Fruit fly (Drosophila melanogaster) whole organism, embryonic: ENCODE measurements around the gene caz.
A peak's percentile ranks its signal among the peaks of the same experiment; 100 is the strongest.

ENCODE experiments used
- C15 ChIP-seq: fragments of 200-800 bp; sonication (Bioruptor generic); IDR thresholded peaks from 3 replicates; pipeline ENCODE4 v1.3.6; 2022; ENCODE audit warnings: missing biosample characterization, missing genetic modification characterization
- CG10209 ChIP-seq: fragments of 200-800 bp; sonication (Bioruptor generic); optimal IDR thresholded peaks from 3 replicates; lab custom pipeline; 2017; ENCODE audit warnings: missing biosample characterization, mild to moderate bottlenecking, missing genetic modification characterization, missing genetic modification reagents
- CG1024 ChIP-seq: fragments of 200-800 bp; sonication (Bioruptor generic); IDR thresholded peaks from 2 replicates; pipeline ENCODE4 v1.3.6; 2022; ENCODE audit warnings: missing biosample characterization, missing genetic modification characterization
- CG11085 ChIP-seq: fragments of 200-800 bp; sonication (Bioruptor generic); IDR thresholded peaks from 2 replicates; pipeline ENCODE4 v1.3.6; 2022; ENCODE audit warnings: missing biosample characterization, missing genetic modification characterization
- CG11398 ChIP-seq: fragments of 200-800 bp; sonication (Bioruptor generic); optimal IDR thresholded peaks from 2 replicates; lab custom pipeline; 2016; ENCODE audit warnings: missing biosample characterization, missing genetic modification characterization
- CG11696 ChIP-seq: fragments of 200-800 bp; sonication (Bioruptor generic); IDR thresholded peaks from 2 replicates; pipeline ENCODE4 v1.3.6; 2022; ENCODE audit warnings: missing biosample characterization, missing genetic modification characterization
- CG12155 ChIP-seq: fragments of 200-800 bp; sonication (Bioruptor generic); optimal IDR thresholded peaks from 3 replicates; lab custom pipeline; 2016; ENCODE audit warnings: missing biosample characterization, missing genetic modification characterization
- CG14667 ChIP-seq: fragments of 200-800 bp; sonication (Bioruptor generic); IDR thresholded peaks from 2 replicates; pipeline ENCODE4 v1.3.6; 2022; ENCODE audit warnings: missing biosample characterization, missing genetic modification characterization
- CG14860 ChIP-seq: fragments of 200-800 bp; sonication (Bioruptor generic); IDR thresholded peaks from 3 replicates; pipeline ENCODE4 v1.3.6; 2022; ENCODE audit warnings: missing biosample characterization, missing genetic modification characterization; ENCODE audit not compliant: partially characterized antibody
- CG17186 ChIP-seq: fragments of 200-800 bp; sonication (Bioruptor generic); optimal IDR thresholded peaks from 3 replicates; lab custom pipeline; 2017; ENCODE audit warnings: missing biosample characterization, missing genetic modification reagents, missing genetic modification characterization
- CG17359 ChIP-seq: fragments of 200-800 bp; sonication (Bioruptor generic); optimal IDR thresholded peaks from 3 replicates; lab custom pipeline; 2018; ENCODE audit warnings: missing biosample characterization, mild to moderate bottlenecking, missing genetic modification characterization, moderate library complexity
- CG31388 ChIP-seq: fragments of 200-800 bp; sonication (Bioruptor generic); optimal IDR thresholded peaks from 2 replicates; lab custom pipeline; 2016; ENCODE audit warnings: missing biosample characterization, missing genetic modification characterization
- CG6654 ChIP-seq: fragments of 200-800 bp; sonication (Bioruptor generic); optimal IDR thresholded peaks from 2 replicates; lab custom pipeline; 2017; ENCODE audit warnings: missing biosample characterization, mild to moderate bottlenecking, missing genetic modification characterization
- CG7963 ChIP-seq: fragments of 200-800 bp; sonication (Bioruptor generic); IDR thresholded peaks from 3 replicates; pipeline ENCODE4 v1.3.6; 2022; ENCODE audit warnings: missing biosample characterization, missing genetic modification characterization; ENCODE audit not compliant: partially characterized antibody
- CrebB ChIP-seq: fragments of 200-800 bp; sonication (Bioruptor generic); optimal IDR thresholded peaks from 3 replicates; lab custom pipeline; 2018; ENCODE audit warnings: missing biosample characterization, mild to moderate bottlenecking, missing genetic modification characterization
- H2.0 ChIP-seq: fragments of 200-800 bp; sonication (Bioruptor generic); IDR thresholded peaks from 2 replicates; pipeline ENCODE4 v1.3.6; 2022; ENCODE audit warnings: missing biosample characterization, missing genetic modification characterization
- HLH54F ChIP-seq: fragments of 200-800 bp; sonication (Bioruptor generic); optimal IDR thresholded peaks from 3 replicates; lab custom pipeline; 2016; ENCODE audit warnings: missing biosample characterization, missing genetic modification characterization
- Max ChIP-seq: fragments of 200-800 bp; sonication (Bioruptor generic); optimal IDR thresholded peaks from 2 replicates; lab custom pipeline; 2016; ENCODE audit warnings: missing biosample characterization, mild to moderate bottlenecking, missing genetic modification characterization
- Optix ChIP-seq: fragments of 200-800 bp; sonication (Bioruptor generic); IDR thresholded peaks from 3 replicates; pipeline ENCODE4 v1.3.6; 2022; ENCODE audit warnings: missing biosample characterization, missing genetic modification characterization
- PHDP ChIP-seq: fragments of 200-800 bp; sonication (Bioruptor generic); optimal IDR thresholded peaks from 3 replicates; lab custom pipeline; 2018; ENCODE audit warnings: missing biosample characterization, mild to moderate bottlenecking, missing genetic modification characterization, moderate library complexity
- Poxn ChIP-seq: fragments of 200-800 bp; sonication (Bioruptor generic); IDR thresholded peaks from 2 replicates; pipeline ENCODE4 v1.3.6; 2022; ENCODE audit warnings: missing biosample characterization, missing genetic modification characterization
- Rfx ChIP-seq: fragments of 200-800 bp; sonication (Bioruptor generic); IDR thresholded peaks from 2 replicates; pipeline ENCODE4 v1.3.6; 2022; ENCODE audit warnings: missing biosample characterization, missing genetic modification characterization
- Sox102F ChIP-seq: fragments of 200-800 bp; sonication (Bioruptor generic); optimal IDR thresholded peaks from 2 replicates; lab custom pipeline; 2018; ENCODE audit warnings: missing biosample characterization, mild to moderate bottlenecking, missing genetic modification characterization, moderate library complexity
- Xrp1 ChIP-seq: fragments of 200-800 bp; sonication (Bioruptor generic); IDR thresholded peaks from 2 replicates; pipeline ENCODE4 v1.3.6; 2022; ENCODE audit warnings: missing biosample characterization, missing genetic modification characterization
- ab ChIP-seq: fragments of 200-800 bp; sonication (Bioruptor generic); optimal IDR thresholded peaks from 2 replicates; lab custom pipeline; 2016; ENCODE audit warnings: missing biosample characterization, missing genetic modification characterization
- abd-A ChIP-seq: fragments of 200-800 bp; sonication (Bioruptor generic); optimal IDR thresholded peaks from 3 replicates; lab custom pipeline; 2019; ENCODE audit warnings: missing biosample characterization, mild to moderate bottlenecking, missing genetic modification characterization, moderate library complexity
- ash1 ChIP-seq: fragments of 200-800 bp; sonication (Bioruptor generic); optimal IDR thresholded peaks from 2 replicates; lab custom pipeline; 2018; ENCODE audit warnings: missing biosample characterization, mild to moderate bottlenecking, missing genetic modification characterization
- az2 ChIP-seq: fragments of 200-800 bp; sonication (Bioruptor generic); optimal IDR thresholded peaks from 3 replicates; lab custom pipeline; 2016; ENCODE audit warnings: missing biosample characterization, missing genetic modification characterization
- crol ChIP-seq: fragments of 200-800 bp; sonication (Bioruptor generic); IDR thresholded peaks from 2 replicates; pipeline ENCODE4 v1.3.6; 2022; ENCODE audit warnings: missing biosample characterization, missing genetic modification characterization
- cwo ChIP-seq: fragments of 200-800 bp; sonication (Bioruptor generic); optimal IDR thresholded peaks from 3 replicates; lab custom pipeline; 2017; ENCODE audit warnings: missing biosample characterization, missing genetic modification characterization, mild to moderate bottlenecking, moderate library complexity, missing genetic modification reagents
- dm ChIP-seq: fragments of 200-800 bp; sonication (Bioruptor generic); optimal IDR thresholded peaks from 3 replicates; lab custom pipeline; 2016; ENCODE audit warnings: missing biosample characterization, missing genetic modification characterization
- dmrt11E ChIP-seq: fragments of 200-800 bp; sonication (Bioruptor generic); optimal IDR thresholded peaks from 3 replicates; lab custom pipeline; 2018; ENCODE audit warnings: missing biosample characterization, mild to moderate bottlenecking, missing genetic modification characterization, moderate library complexity
- grau ChIP-seq: fragments of 200-800 bp; optimal IDR thresholded peaks from 3 replicates; lab custom pipeline; 2019; ENCODE audit warnings: missing biosample characterization, mild to moderate bottlenecking, missing genetic modification characterization, moderate library complexity
- grn ChIP-seq: fragments of 200-800 bp; sonication (Bioruptor generic); optimal IDR thresholded peaks from 3 replicates; lab custom pipeline; 2017; ENCODE audit warnings: missing biosample characterization, missing genetic modification characterization
- hb ChIP-seq: fragments of 200-800 bp; sonication (Bioruptor generic); IDR thresholded peaks from 3 replicates; pipeline ENCODE4 v1.3.6; 2022; ENCODE audit warnings: missing biosample characterization, missing genetic modification characterization; ENCODE audit not compliant: partially characterized antibody
- inv ChIP-seq: fragments of 200-800 bp; sonication (Bioruptor generic); IDR thresholded peaks from 2 replicates; pipeline ENCODE4 v1.3.6; 2022; ENCODE audit warnings: missing biosample characterization, missing genetic modification characterization; ENCODE audit not compliant: partially characterized antibody
- jumu ChIP-seq: fragments of 200-800 bp; sonication (Bioruptor generic); optimal IDR thresholded peaks from 3 replicates; lab custom pipeline; 2016; ENCODE audit warnings: missing biosample characterization, missing genetic modification characterization
- ken ChIP-seq: fragments of 200-800 bp; sonication (Bioruptor generic); IDR thresholded peaks from 3 replicates; pipeline ENCODE4 v1.3.6; 2022; ENCODE audit warnings: missing biosample characterization, missing genetic modification characterization
- lmd ChIP-seq: fragments of 200-800 bp; sonication (Bioruptor generic); IDR thresholded peaks from 2 replicates; pipeline ENCODE4 v1.3.6; 2022; ENCODE audit warnings: missing biosample characterization, missing genetic modification characterization
- odd ChIP-seq: fragments of 200-800 bp; sonication (Bioruptor generic); optimal IDR thresholded peaks from 2 replicates; lab custom pipeline; 2017; ENCODE audit warnings: missing biosample characterization, mild to moderate bottlenecking, missing genetic modification characterization
- peb ChIP-seq: fragments of 200-800 bp; sonication (Bioruptor generic); IDR thresholded peaks from 2 replicates; pipeline ENCODE4 v1.3.6; 2022; ENCODE audit warnings: missing biosample characterization, missing genetic modification characterization
- prd ChIP-seq, 3 experiments: fragments of >200 bp in 2 of 3; fragments of 200-800 bp in 1 of 3; sonication (Bioruptor generic) in 1 of 3; optimal IDR thresholded peaks in 2 of 3; IDR thresholded peaks in 1 of 3; 2 replicates in 2 of 3; 3 replicates in 1 of 3; pipeline versions ENCODE4 v1.3.6 to Lab custom; 2017 to 2022; ENCODE audit warnings: missing biosample characterization in 1 of 3, missing genetic modification characterization in 1 of 3
- sc ChIP-seq, 3 experiments: fragments of >200 bp in 2 of 3; fragments of 200-800 bp in 1 of 3; sonication (Bioruptor generic) in 1 of 3; optimal IDR thresholded peaks; 2 replicates in 2 of 3; 3 replicates in 1 of 3; lab custom pipeline; 2017; ENCODE audit warnings: mild to moderate bottlenecking in 1 of 3, missing biosample characterization in 1 of 3, missing genetic modification characterization in 1 of 3, missing genetic modification reagents in 1 of 3
- tap ChIP-seq: fragments of 200-800 bp; optimal IDR thresholded peaks from 3 replicates; lab custom pipeline; 2019; ENCODE audit warnings: missing biosample characterization, mild to moderate bottlenecking, missing genetic modification characterization, moderate library complexity
- tgo ChIP-seq: fragments of 200-800 bp; sonication (Bioruptor generic); IDR thresholded peaks from 3 replicates; pipeline ENCODE4 v1.3.6; 2022; ENCODE audit warnings: missing biosample characterization, missing genetic modification characterization
- tll ChIP-seq, 2 experiments: fragments of 200-800 bp in 1 of 2; fragments of >200 bp in 1 of 2; sonication (Bioruptor generic) in 1 of 2; optimal IDR thresholded peaks; 2 replicates each; lab custom pipeline; 2017 to 2019; ENCODE audit warnings: missing biosample characterization in 2 of 2, missing genetic modification characterization in 2 of 2, mild to moderate bottlenecking in 1 of 2, moderate library complexity in 1 of 2
- trem ChIP-seq: fragments of 200-800 bp; optimal IDR thresholded peaks from 3 replicates; lab custom pipeline; 2019; ENCODE audit warnings: missing biosample characterization, mild to moderate bottlenecking, missing genetic modification characterization, moderate library complexity
- unpg ChIP-seq: fragments of 200-800 bp; sonication (Bioruptor generic); optimal IDR thresholded peaks from 3 replicates; lab custom pipeline; 2018; ENCODE audit warnings: missing biosample characterization, mild to moderate bottlenecking, missing genetic modification characterization, moderate library complexity
- wdn ChIP-seq: fragments of 200-800 bp; sonication (Bioruptor generic); IDR thresholded peaks from 2 replicates; pipeline ENCODE4 v1.3.6; 2022; ENCODE audit warnings: missing biosample characterization, missing genetic modification characterization
- zf30C ChIP-seq: fragments of 200-800 bp; sonication (Bioruptor generic); optimal IDR thresholded peaks from 3 replicates; lab custom pipeline; 2018; ENCODE audit warnings: missing biosample characterization, mild to moderate bottlenecking, missing genetic modification characterization

The caz gene

DNA sequence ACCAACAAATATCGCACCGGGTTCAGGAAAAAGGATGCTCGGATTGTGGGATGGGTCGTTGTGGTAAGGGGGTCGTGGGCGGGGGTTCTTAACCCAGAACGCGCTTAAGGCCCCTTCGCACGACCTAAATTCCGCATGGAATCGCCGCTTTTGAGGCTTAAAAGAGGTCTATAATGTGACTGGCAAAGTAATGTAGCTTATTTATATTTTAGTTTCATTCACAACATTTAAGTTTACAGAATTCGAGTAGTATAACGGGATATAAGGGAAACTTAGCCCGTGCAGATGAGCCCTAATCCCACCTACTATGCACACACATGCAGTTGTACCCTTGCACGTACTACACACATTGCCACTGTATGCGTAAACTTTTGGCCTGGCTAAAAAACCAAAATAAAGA, 9.8 kb upstream of the caz start (continued):
- TF ChIP-seq lmd, result peak; percentile 79
- no peak for TF ChIP-seq sc (optimal IDR thresholded peaks at IDR 0.05; lab: Kevin White, UChicago)
- peak; percentile 68 for TF ChIP-seq sc (GFP tag; optimal IDR thresholded peaks at IDR 0.05; lab: Kevin White, UChicago)
- TF ChIP-seq prd (optimal IDR thresholded peaks at IDR 0.05; lab: Kevin White, UChicago), result no peak
- TF ChIP-seq prd (GFP tag; IDR thresholded peaks at IDR 0.05; lab: Robert Waterston, UW), result peak; percentile 86
- TF ChIP-seq Max (GFP tag; lab: Kevin White, UChicago), result peak; percentile 46
- TF ChIP-seq CG12155, result peak; percentile 35
- TF ChIP-seq hb (GFP tag; lab: Robert Waterston, UW), result no peak
- TF ChIP-seq dmrt11E, result peak; percentile 88
- no peak for TF ChIP-seq CG14860 (GFP tag; lab: Robert Waterston, UW)
- no peak for TF ChIP-seq abd-A (tag; lab: Kevin White, UChicago)
- TF ChIP-seq HLH54F, result peak; percentile 15
- peak; percentile 71 for TF ChIP-seq az2 (GFP tag; lab: Kevin White, UChicago)
- TF ChIP-seq dm (GFP tag; lab: Kevin White, UChicago), result no peak
- peak; percentile 83 for TF ChIP-seq CG10209
- TF ChIP-seq crol, result no peak
- TF ChIP-seq CG11085 (GFP tag; lab: Robert Waterston, UW), result peak; percentile 53
- peak; percentile 83 for TF ChIP-seq ken (GFP tag; lab: Robert Waterston, UW)
- peak; percentile 81 for TF ChIP-seq odd (GFP tag; lab: Kevin White, UChicago)
- no peak for TF ChIP-seq inv (GFP tag; lab: Robert Waterston, UW)
- peak; percentile 10 for TF ChIP-seq jumu (GFP tag; lab: Kevin White, UChicago)
- TF ChIP-seq H2.0 (GFP tag; lab: Robert Waterston, UW), result peak; percentile 73
- peak; percentile 83 for TF ChIP-seq Sox102F (GFP tag; lab: Kevin White, UChicago)
- TF ChIP-seq CG11398 (GFP tag; lab: Kevin White, UChicago), result peak; percentile 18
- TF ChIP-seq CG14667 (GFP tag; lab: Robert Waterston, UW), result peak; percentile 65; the same call in 1 of the 2 replicates
- TF ChIP-seq ab (GFP tag; lab: Kevin White, UChicago), result no peak
- TF ChIP-seq trem (tag; lab: Kevin White, UChicago), result peak; percentile 85
- TF ChIP-seq CG6654 (GFP tag; lab: Kevin White, UChicago), result peak; percentile 57
- TF ChIP-seq ash1, result no peak
- TF ChIP-seq grn (GFP tag; lab: Kevin White, UChicago), result no peak
- TF ChIP-seq CG17359, result peak; percentile 87
- peak; percentile 56 for TF ChIP-seq CG17186 (GFP tag; lab: Kevin White, UChicago)
- TF ChIP-seq CG31388 (GFP tag; lab: Kevin White, UChicago), result no peak
- TF ChIP-seq CG7963 (GFP tag; lab: Robert Waterston, UW), result no peak
- peak; percentile 94 for TF ChIP-seq Xrp1 (GFP tag; lab: Robert Waterston, UW)
- peak; percentile 89 for TF ChIP-seq unpg (GFP tag; lab: Kevin White, UChicago)
- peak; percentile 87 for TF ChIP-seq PHDP (tag; lab: Kevin White, UChicago)
- TF ChIP-seq tgo, result peak; percentile 77
- peak; percentile 56; the same call in 1 of the 3 replicates for TF ChIP-seq C15
- TF ChIP-seq Rfx, result peak; percentile 84
- peak; percentile 62 for TF ChIP-seq CG11696 (GFP tag; lab: Robert Waterston, UW)
- TF ChIP-seq grau (tag; lab: Kevin White, UChicago), result peak; percentile 84
- TF ChIP-seq CG1024 (GFP tag; lab: Robert Waterston, UW), result peak; percentile 53
- no peak for TF ChIP-seq zf30C
- no peak for TF ChIP-seq tll (GFP tag; optimal IDR thresholded peaks at IDR 0.05; lab: Kevin White, UChicago)
- TF ChIP-seq Optix (GFP tag; lab: Robert Waterston, UW), result peak; percentile 76
- TF ChIP-seq peb (GFP tag; lab: Robert Waterston, UW), result peak; percentile 69
- TF ChIP-seq wdn (GFP tag; lab: Robert Waterston, UW), result peak; percentile 76
- TF ChIP-seq tap (tag; lab: Kevin White, UChicago), result peak; percentile 83
- TF ChIP-seq Poxn (GFP tag; lab: Robert Waterston, UW), result no peak
- peak; percentile 76 for TF ChIP-seq cwo (GFP tag; lab: Kevin White, UChicago)
- peak; percentile 78 for TF ChIP-seq CrebB (tag; lab: Kevin White, UChicago)
